Fruit fly (Drosophila melanogaster) S2 (cell line): ENCODE measurements around the gene Imp.

Experiments
- CG8478 ChIP-seq: fragments of >200 bp; optimal IDR thresholded peaks from 2 replicates; lab custom pipeline; 2018
- CTCF ChIP-seq, 2 experiments: fragments of >200 bp; optimal IDR thresholded peaks; 2 replicates each; lab custom pipeline; 2018

dm6 chrX:10814113-10814512 lies 10.0 kb downstream of the Imp start:
- TF ChIP-seq CG8478 (lab: Kevin White, UChicago) (no peak), CTCF (optimal IDR thresholded peaks at IDR 0.05; lab: Kevin White, UChicago) (no peak)
